Fruit fly (Drosophila melanogaster): Measurements from ENCODE around the gene Prp4k.

Gene Prp4k

DNA sequence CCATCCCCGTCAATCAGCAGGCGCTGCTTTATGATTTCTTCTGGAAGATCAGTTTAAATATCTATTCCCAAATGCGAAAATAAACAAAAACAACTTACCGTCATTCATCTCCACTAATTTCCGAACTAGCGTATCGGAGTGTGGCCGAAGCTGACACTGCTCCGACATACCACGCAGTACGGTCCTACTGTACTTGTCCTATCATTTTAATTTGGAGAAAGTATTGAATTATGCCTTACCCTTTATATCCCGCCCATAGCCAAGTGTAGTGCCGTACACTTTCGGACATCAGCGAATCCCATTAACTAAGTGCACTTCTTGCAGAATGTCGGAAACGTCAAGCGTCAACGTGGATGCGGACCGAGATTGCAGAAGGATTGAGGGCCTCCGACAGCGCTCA lies 1.3 kb upstream of the Prp4k start, which contains the start of the genes thoc7 and Dis3l2 (continued):
- TF ChIP-seq abd-A (tag; optimal IDR thresholded peaks at IDR 0.05) (no peak), vvl (GFP tag; IDR thresholded peaks at IDR 0.05) (no peak), Sry-δ (GFP tag; optimal IDR thresholded peaks at IDR 0.05) (peak; percentile 16), lola (GFP tag; optimal IDR thresholded peaks at IDR 0.05) (no peak), CG4282 (GFP tag; optimal IDR thresholded peaks at IDR 0.05) (no peak), fd96Cb (tag; optimal IDR thresholded peaks at IDR 0.05) (no peak), CG17361 (GFP tag; IDR thresholded peaks at IDR 0.05) (no peak), CG13287 (GFP tag; IDR thresholded peaks at IDR 0.05; ENCODE audit: partially characterized antibody) (peak; percentile 42; the same call in 1 of the 2 replicates), CG31441 (GFP tag; IDR thresholded peaks at IDR 0.05) (no peak), Ravus (GFP tag; IDR thresholded peaks at IDR 0.05) (no peak), shn (GFP tag; optimal IDR thresholded peaks at IDR 0.05) (no peak), wdn (GFP tag; IDR thresholded peaks at IDR 0.05) (no peak), Sry-β (GFP tag; optimal IDR thresholded peaks at IDR 0.05) (no peak), MESR4 (GFP tag; optimal IDR thresholded peaks at IDR 0.05) (peak; percentile 80), CG17328 (GFP tag; IDR thresholded peaks at IDR 0.05) (no peak), Dp (GFP tag; optimal IDR thresholded peaks at IDR 0.05) (peak; percentile 11), zfh2 (GFP tag; optimal IDR thresholded peaks at IDR 0.05) (no peak), CG1832 (GFP tag; optimal IDR thresholded peaks at IDR 0.05) (no peak), seq (GFP tag; IDR thresholded peaks at IDR 0.05) (no peak), usp (GFP tag; optimal IDR thresholded peaks at IDR 0.05) (no peak), Aef1 (GFP tag; IDR thresholded peaks at IDR 0.05) (no peak), ken (GFP tag; IDR thresholded peaks at IDR 0.05) (no peak), fd102C (GFP tag; optimal IDR thresholded peaks at IDR 0.05) (no peak), fu2 (GFP tag; optimal IDR thresholded peaks at IDR 0.05) (no peak), tin (GFP tag; optimal IDR thresholded peaks at IDR 0.05) (no peak), dan (GFP tag; IDR thresholded peaks at IDR 0.05) (no peak), CG16813 (GFP tag; IDR thresholded peaks at IDR 0.05; ENCODE audit: partially characterized antibody) (no peak), Dref (GFP tag; IDR thresholded peaks at IDR 0.05) (no peak), yki (optimal IDR thresholded peaks at IDR 0.05) (no peak), trem (tag; optimal IDR thresholded peaks at IDR 0.05) (peak; percentile 5), pb (GFP tag; optimal IDR thresholded peaks at IDR 0.05) (no peak), Mes4 (GFP tag; optimal IDR thresholded peaks at IDR 0.05) (no peak), CG10366 (GFP tag; IDR thresholded peaks at IDR 0.05) (no peak), CG14014 (GFP tag; IDR thresholded peaks at IDR 0.05) (no peak), CG14710 (tag; optimal IDR thresholded peaks at IDR 0.05) (peak; percentile 16), pnt (GFP tag; optimal IDR thresholded peaks at IDR 0.05) (no peak), ewg (GFP tag; optimal IDR thresholded peaks at IDR 0.05) (no peak), CG11456 (GFP tag; IDR thresholded peaks at IDR 0.05) (no peak), D19B (GFP tag; optimal IDR thresholded peaks at IDR 0.05) (no peak), Chrac-16 (GFP tag; optimal IDR thresholded peaks at IDR 0.05) (no peak), Spps (tag; optimal IDR thresholded peaks at IDR 0.05) (no peak), YL-1 (GFP tag; optimal IDR thresholded peaks at IDR 0.05) (peak; percentile 44)

- TF ChIP-seq Fer3 (tag; optimal IDR thresholded peaks at IDR 0.05) (peak; percentile 97), tup (GFP tag; optimal IDR thresholded peaks at IDR 0.05) (peak; percentile 73), Doc3 (GFP tag; IDR thresholded peaks at IDR 0.05; ENCODE audit: partially characterized antibody) (no peak), CG3726 (GFP tag; IDR thresholded peaks at IDR 0.05) (peak; percentile 83), CG9727 (GFP tag; optimal IDR thresholded peaks at IDR 0.05) (peak; percentile 97), CG6683 (GFP tag; optimal IDR thresholded peaks at IDR 0.05) (peak; percentile 92), Dfd (GFP tag; optimal IDR thresholded peaks at IDR 0.05) (no peak), CG17612 (GFP tag; IDR thresholded peaks at IDR 0.05) (peak; percentile 87), maf-S (GFP tag; optimal IDR thresholded peaks at IDR 0.05) (peak; percentile 28), CG7963 (GFP tag; IDR thresholded peaks at IDR 0.05; ENCODE audit: partially characterized antibody) (no peak), CG10979 (tag; optimal IDR thresholded peaks at IDR 0.05) (peak; percentile 96), E2f1 (GFP tag; IDR thresholded peaks at IDR 0.05) (peak; percentile 93)
Observed at dm6 chr3L:205723-206284, 5.5 kb downstream of the Prp4k start, which contains the start of the genes Gk1 and CG13876. Gene Gk1 (minus strand): TSS chr3L:205844. Gene CG13876 (plus strand): TSS chr3L:206134.

All from whole organism, embryonic.